Fruit fly (Drosophila melanogaster) whole organism, prepupa: ENCODE data around the gene spirit.
A peak's percentile ranks its signal among the peaks of the same experiment; 100 is the strongest.

ENCODE experiments used
- CG10669 ChIP-seq: fragments of 200-800 bp; sonication (Bioruptor generic); optimal IDR thresholded peaks from 3 replicates; lab custom pipeline; 2018; ENCODE audit warnings: missing biosample characterization, mild to moderate bottlenecking, missing genetic modification characterization, moderate library complexity
- CG6163 ChIP-seq: fragments of 200-800 bp; sonication (Bioruptor generic); IDR thresholded peaks from 3 replicates; pipeline ENCODE4 v1.3.6; 2022; ENCODE audit warnings: missing biosample characterization, missing genetic modification characterization
- dsx ChIP-seq: fragments of 200-800 bp; optimal IDR thresholded peaks from 3 replicates; lab custom pipeline; 2019; ENCODE audit warnings: missing biosample characterization, mild to moderate bottlenecking, missing genetic modification characterization, moderate library complexity; ENCODE audit not compliant: poor library complexity, severe bottlenecking
- fd59A ChIP-seq: fragments of 200-800 bp; sonication (Bioruptor generic); optimal IDR thresholded peaks from 2 replicates; lab custom pipeline; 2017; ENCODE audit warnings: missing biosample characterization, mild to moderate bottlenecking, missing genetic modification characterization, missing genetic modification reagents

- TF ChIP-seq dsx (GFP tag; lab: Kevin White, UChicago) (peak; percentile 48), CG10669 (GFP tag; lab: Kevin White, UChicago) (peak; percentile 54), fd59A (peak; percentile 11), CG6163 (GFP tag; lab: Robert Waterston, UW) (peak; percentile 65; the same call in 2 of the 3 replicates)
Observed at dm6 chrX:8541985-8542384, 31.4 kb downstream of the spirit start.
